Worm (Caenorhabditis elegans) whole organism, late embryonic: ENCODE results near the gene syg-2.

Source experiments
- C08G9.2 ChIP-seq: sonication (generic microtip); optimal IDR thresholded peaks from 2 replicates; lab custom pipeline; 2016; ENCODE audit warnings: mild to moderate bottlenecking, missing genetic modification characterization, moderate library complexity, missing compliant biosample characterization
- F13H6.1 ChIP-seq: sonication (generic microtip); optimal IDR thresholded peaks from 2 replicates; lab custom pipeline; 2016; ENCODE audit warnings: missing genetic modification characterization, missing compliant biosample characterization
- K02D7.2 ChIP-seq: sonication (generic microtip); optimal IDR thresholded peaks from 2 replicates; lab custom pipeline; 2017; ENCODE audit warnings: mild to moderate bottlenecking, missing genetic modification characterization, missing compliant biosample characterization
- K09A11.1 ChIP-seq: sonication (generic microtip); optimal IDR thresholded peaks from 2 replicates; lab custom pipeline; 2017; ENCODE audit warnings: antibody characterized with exemption, mild to moderate bottlenecking, missing genetic modification characterization, missing compliant biosample characterization; ENCODE audit not compliant: insufficient read depth
- T23F11.4 ChIP-seq: fragments of 200-800 bp; sonication (Bioruptor generic); optimal IDR thresholded peaks from 2 replicates; lab custom pipeline; 2018; ENCODE audit warnings: mild to moderate bottlenecking, missing genetic modification characterization, missing compliant biosample characterization
- Y22D7AL.16 ChIP-seq: sonication (generic microtip); optimal IDR thresholded peaks from 2 replicates; lab custom pipeline; 2016; ENCODE audit warnings: missing genetic modification characterization, missing compliant biosample characterization
- ama-1 ChIP-seq: fragments of 150-350 bp; optimal IDR thresholded peaks from 2 replicates; lab custom pipeline; 2014
- ceh-14 ChIP-seq: sonication (generic microtip); optimal IDR thresholded peaks from 2 replicates; lab custom pipeline; 2016; ENCODE audit warnings: missing genotype, missing genetic modification characterization, missing compliant biosample characterization
- ceh-18 ChIP-seq: sonication (generic microtip); optimal IDR thresholded peaks from 2 replicates; lab custom pipeline; 2016; ENCODE audit warnings: missing genetic modification characterization, missing compliant biosample characterization
- ceh-19 ChIP-seq: fragments of 200-800 bp; sonication (Bioruptor generic); optimal IDR thresholded peaks from 2 replicates; lab custom pipeline; 2018; ENCODE audit warnings: mild to moderate bottlenecking, missing genetic modification characterization, missing compliant biosample characterization
- ceh-2 ChIP-seq: sonication (generic microtip); optimal IDR thresholded peaks from 2 replicates; lab custom pipeline; 2016; ENCODE audit warnings: missing genotype, missing genetic modification characterization, missing compliant biosample characterization
- ceh-30 ChIP-seq: fragments of 150-350 bp; optimal IDR thresholded peaks from 2 replicates; lab custom pipeline; 2014; ENCODE audit warnings: missing biosample characterization, missing genetic modification characterization
- ceh-31 ChIP-seq: sonication (generic microtip); optimal IDR thresholded peaks from 2 replicates; lab custom pipeline; 2016; ENCODE audit warnings: missing genetic modification characterization, missing compliant biosample characterization
- ceh-34 ChIP-seq: sonication (generic microtip); optimal IDR thresholded peaks from 2 replicates; lab custom pipeline; 2016; ENCODE audit warnings: mild to moderate bottlenecking, missing genetic modification characterization, missing compliant biosample characterization
- ceh-45 ChIP-seq: fragments of 200-800 bp; sonication (Bioruptor generic); IDR thresholded peaks from 2 replicates; pipeline ENCODE4 v1.3.6; 2022; ENCODE audit warnings: missing genetic modification reagents, missing genetic modification characterization, missing compliant biosample characterization
- che-1 ChIP-seq: sonication (generic microtip); optimal IDR thresholded peaks from 2 replicates; lab custom pipeline; 2016; ENCODE audit warnings: mild to moderate bottlenecking, missing genetic modification characterization, missing compliant biosample characterization
- dmd-4 ChIP-seq: sonication (generic microtip); optimal IDR thresholded peaks from 2 replicates; lab custom pipeline; 2016; ENCODE audit warnings: borderline replicate concordance, missing genetic modification characterization, missing compliant biosample characterization
- elt-4 ChIP-seq: sonication (generic microtip); optimal IDR thresholded peaks from 2 replicates; lab custom pipeline; 2016; ENCODE audit warnings: missing genetic modification characterization, missing compliant biosample characterization
- ets-4 ChIP-seq: sonication (generic microtip); optimal IDR thresholded peaks from 2 replicates; lab custom pipeline; 2016; ENCODE audit warnings: missing genetic modification characterization, missing compliant biosample characterization
- eyg-1 ChIP-seq: sonication (generic microtip); optimal IDR thresholded peaks from 2 replicates; lab custom pipeline; 2016; ENCODE audit warnings: missing genotype, missing genetic modification characterization, missing compliant biosample characterization
- fax-1 ChIP-seq: sonication (generic microtip); optimal IDR thresholded peaks from 2 replicates; lab custom pipeline; 2016; ENCODE audit warnings: missing genotype, missing genetic modification characterization, missing compliant biosample characterization
- gmeb-2 ChIP-seq: sonication (generic microtip); optimal IDR thresholded peaks from 2 replicates; lab custom pipeline; 2016; ENCODE audit warnings: missing genetic modification characterization, inconsistent platforms, missing compliant biosample characterization
- hlh-13 ChIP-seq: fragments of 200-800 bp; sonication (Bioruptor generic); optimal IDR thresholded peaks from 2 replicates; lab custom pipeline; 2018; ENCODE audit warnings: mild to moderate bottlenecking, missing genetic modification characterization, missing compliant biosample characterization
- hlh-30 ChIP-seq: sonication (generic microtip); optimal IDR thresholded peaks from 2 replicates; lab custom pipeline; 2017; ENCODE audit warnings: antibody characterized with exemption, missing genetic modification characterization, missing compliant biosample characterization; ENCODE audit not compliant: insufficient read depth
- hlh-6 ChIP-seq: sonication (generic microtip); optimal IDR thresholded peaks from 2 replicates; lab custom pipeline; 2016; ENCODE audit warnings: missing genotype, missing genetic modification characterization, missing compliant biosample characterization
- madf-2 ChIP-seq: sonication (generic microtip); optimal IDR thresholded peaks from 2 replicates; lab custom pipeline; 2017; ENCODE audit warnings: missing genetic modification characterization, missing compliant biosample characterization
- nfya-1 ChIP-seq: sonication (generic microtip); optimal IDR thresholded peaks from 2 replicates; lab custom pipeline; 2017; ENCODE audit warnings: missing genetic modification characterization, mild to moderate bottlenecking, missing compliant biosample characterization, antibody characterized with exemption, moderate library complexity
- nhr-232 ChIP-seq: sonication (generic microtip); optimal IDR thresholded peaks from 2 replicates; lab custom pipeline; 2016; ENCODE audit warnings: missing genetic modification characterization, missing compliant biosample characterization
- odd-2 ChIP-seq: sonication (generic microtip); optimal IDR thresholded peaks from 2 replicates; lab custom pipeline; 2017; ENCODE audit warnings: antibody characterized with exemption, mild to moderate bottlenecking, missing genetic modification characterization, missing compliant biosample characterization
- pag-3 ChIP-seq: sonication (generic microtip); optimal IDR thresholded peaks from 2 replicates; lab custom pipeline; 2016; ENCODE audit warnings: missing compliant biosample characterization, missing genetic modification characterization, borderline replicate concordance
- pat-9 ChIP-seq: fragments of 200-800 bp; sonication (Bioruptor generic); optimal IDR thresholded peaks from 2 replicates; lab custom pipeline; 2018; ENCODE audit warnings: mild to moderate bottlenecking, missing genetic modification characterization, moderate library complexity, missing compliant biosample characterization
- pha-4 ChIP-seq: fragments of 150-350 bp; optimal IDR thresholded peaks from 2 replicates; lab custom pipeline; 2018; ENCODE audit warnings: missing biosample characterization, missing genetic modification reagents, missing genetic modification characterization
- pros-1 ChIP-seq: fragments of 150-350 bp; optimal IDR thresholded peaks from 2 replicates; lab custom pipeline; 2014; ENCODE audit warnings: missing biosample characterization, missing genetic modification reagents, missing genetic modification characterization
- ref-2 ChIP-seq: sonication (generic microtip); optimal IDR thresholded peaks from 2 replicates; lab custom pipeline; 2016; ENCODE audit warnings: missing genetic modification characterization, missing compliant biosample characterization
- rnt-1 ChIP-seq: sonication (generic microtip); optimal IDR thresholded peaks from 2 replicates; lab custom pipeline; 2016; ENCODE audit warnings: missing genetic modification characterization, missing compliant biosample characterization
- sdc-2 ChIP-seq: sonication (generic microtip); optimal IDR thresholded peaks from 2 replicates; lab custom pipeline; 2016; ENCODE audit warnings: missing genotype, missing genetic modification characterization, missing compliant biosample characterization
- sox-2 ChIP-seq: fragments of 200-800 bp; sonication (Bioruptor generic); IDR thresholded peaks from 2 replicates; pipeline ENCODE4 v1.3.6; 2022; ENCODE audit warnings: missing genetic modification reagents, missing genetic modification characterization, missing compliant biosample characterization
- tbx-2 ChIP-seq: sonication (generic microtip); optimal IDR thresholded peaks from 2 replicates; lab custom pipeline; 2016; ENCODE audit warnings: missing genetic modification characterization, missing compliant biosample characterization
- tbx-7 ChIP-seq: sonication (generic microtip); optimal IDR thresholded peaks from 2 replicates; lab custom pipeline; 2016; ENCODE audit warnings: missing genotype, missing genetic modification characterization, missing compliant biosample characterization
- ttx-3 ChIP-seq: sonication (generic microtip); optimal IDR thresholded peaks from 2 replicates; lab custom pipeline; 2016; ENCODE audit warnings: missing genetic modification reagents, missing genetic modification characterization, missing compliant biosample characterization
- unc-42 ChIP-seq: sonication (generic microtip); optimal IDR thresholded peaks from 2 replicates; lab custom pipeline; 2016; ENCODE audit warnings: missing genotype, missing genetic modification characterization, missing compliant biosample characterization
- unc-55 ChIP-seq: sonication (generic microtip); optimal IDR thresholded peaks from 2 replicates; lab custom pipeline; 2017; ENCODE audit warnings: missing biosample characterization, missing genetic modification reagents, missing genetic modification characterization
- unc-86 ChIP-seq: sonication (generic microtip); optimal IDR thresholded peaks from 2 replicates; lab custom pipeline; 2016; ENCODE audit warnings: missing genetic modification characterization, missing compliant biosample characterization
- ztf-16 ChIP-seq: sonication (generic microtip); optimal IDR thresholded peaks from 2 replicates; lab custom pipeline; 2017; ENCODE audit warnings: missing genetic modification characterization, missing compliant biosample characterization

The syg-2 gene

ce11 chrX:14637445-14637844 lies 17.3 kb upstream of the syg-2 start:
- TF ChIP-seq unc-42 = no peak
- TF ChIP-seq ama-1 (lab: Kevin White, UChicago) = no peak
- no peak for TF ChIP-seq hlh-13
- no peak for TF ChIP-seq K09A11.1
- no peak for TF ChIP-seq pros-1 (tag; lab: Kevin White, UChicago)
- no peak for TF ChIP-seq ets-4 (tag; lab: Kevin White, UChicago)
- no peak for TF ChIP-seq eyg-1

ce11 chrX:14639941-14640340 lies 14.8 kb upstream of the syg-2 start:
- TF ChIP-seq hlh-6 (tag; lab: Kevin White, UChicago) (no peak), fax-1 (tag; lab: Kevin White, UChicago) (no peak), ceh-30 (tag; lab: Kevin White, UChicago) (no peak), sox-2 (GFP tag; lab: Robert Waterston, UW) (no peak), ama-1 (lab: Kevin White, UChicago) (no peak), pag-3 (tag; lab: Kevin White, UChicago) (peak; percentile 30), F13H6.1 (tag; lab: Kevin White, UChicago) (no peak), ceh-34 (peak; percentile 33), ets-4 (tag; lab: Kevin White, UChicago) (no peak), ceh-18 (tag; lab: Kevin White, UChicago) (peak; percentile 79), pat-9 (no peak), ceh-45 (no peak), Y22D7AL.16 (no peak), ref-2 (tag; lab: Kevin White, UChicago) (no peak), K02D7.2 (tag; lab: Kevin White, UChicago) (no peak), K09A11.1 (no peak), C08G9.2 (tag; lab: Kevin White, UChicago) (no peak), ceh-2 (tag; lab: Kevin White, UChicago) (no peak), sdc-2 (tag; lab: Kevin White, UChicago) (no peak), eyg-1 (no peak), che-1 (tag; lab: Kevin White, UChicago) (no peak), unc-42 (peak; percentile 86), nfya-1 (tag; lab: Kevin White, UChicago) (peak; percentile 35), ceh-31 (tag; lab: Kevin White, UChicago) (peak; percentile 62), dmd-4 (tag; lab: Kevin White, UChicago) (peak; percentile 51), pha-4 (tag; lab: Kevin White, UChicago) (no peak), hlh-30 (tag; lab: Kevin White, UChicago) (no peak), madf-2 (tag; lab: Kevin White, UChicago) (no peak), ceh-19 (GFP tag; lab: Kevin White, UChicago) (no peak), odd-2 (tag; lab: Kevin White, UChicago) (no peak), tbx-2 (peak; percentile 30), elt-4 (tag; lab: Kevin White, UChicago) (no peak), ceh-14 (peak; percentile 45), ttx-3 (tag; lab: Kevin White, UChicago) (no peak)

ce11 chrX:14645392-14645791 lies 9.4 kb upstream of the syg-2 start, which contains the start of gene F54E4.4:
TSS of gene F54E4.4 (minus strand) at chrX:14645492.
- TF ChIP-seq ztf-16 (tag; lab: Kevin White, UChicago) = no peak
- no peak for TF ChIP-seq ttx-3 (tag; lab: Kevin White, UChicago)
- no peak for TF ChIP-seq unc-55 (GFP tag; lab: Kevin White, UChicago)
- no peak for TF ChIP-seq unc-86
- no peak for TF ChIP-seq F13H6.1 (tag; lab: Kevin White, UChicago)
- TF ChIP-seq fax-1 (tag; lab: Kevin White, UChicago) = no peak
- no peak for TF ChIP-seq nfya-1 (tag; lab: Kevin White, UChicago)
- TF ChIP-seq rnt-1 (tag; lab: Kevin White, UChicago) = no peak
- TF ChIP-seq madf-2 (tag; lab: Kevin White, UChicago) = no peak
- TF ChIP-seq pha-4 (tag; lab: Kevin White, UChicago) = no peak
- no peak for TF ChIP-seq eyg-1
- TF ChIP-seq sdc-2 (tag; lab: Kevin White, UChicago) = no peak
- no peak for TF ChIP-seq tbx-7 (tag; lab: Kevin White, UChicago)
- TF ChIP-seq T23F11.4 (GFP tag; lab: Kevin White, UChicago) = no peak
- TF ChIP-seq gmeb-2 (tag; lab: Kevin White, UChicago) = no peak
- no peak for TF ChIP-seq pag-3 (tag; lab: Kevin White, UChicago)
- no peak for TF ChIP-seq ama-1 (lab: Kevin White, UChicago)
- TF ChIP-seq nhr-232 = no peak
- TF ChIP-seq, all 69 proteins: peak for 0
